Worm (Caenorhabditis elegans): Measurements from ENCODE around the gene plx-2.

- TF ChIP-seq aptf-3 (GFP tag; IDR thresholded peaks at IDR 0.05) (no peak), Y95B8A.8 (GFP tag; IDR thresholded peaks at IDR 0.05) (no peak), F39B2.1 (GFP tag; IDR thresholded peaks at IDR 0.05) (no peak)
These were observed 30.6 kb upstream of the plx-2 start, which contains the start of gene dmsr-6 for ce11 chrII:14455332-14455731.

Data from whole organism, young adult.